Worm (Caenorhabditis elegans) whole organism, young adult: Measurements from ENCODE around the gene C30F2.4.
"Not testable (repeated sequence)": the region's sequence is repeated elsewhere in the genome, so short reads cannot be mapped to it uniquely, and the experiment has no call there.

Experiments used
- B0261.1 ChIP-seq: sonication (generic microtip); optimal IDR thresholded peaks from 2 replicates; lab custom pipeline; 2016; ENCODE audit warnings: mild to moderate bottlenecking, missing genetic modification characterization, moderate library complexity, missing compliant biosample characterization
- C06A6.2 ChIP-seq: fragments of 200-800 bp; sonication (Bioruptor generic); conservative IDR thresholded peaks from 2 replicates; pipeline ENCODE4 v1.3.6; 2022; ENCODE audit warnings: missing genetic modification characterization, missing compliant biosample characterization
- D2030.7 ChIP-seq: fragments of 200-800 bp; sonication (Bioruptor generic); IDR thresholded peaks from 2 replicates; pipeline ENCODE4 v1.3.6; 2022; ENCODE audit warnings: missing genetic modification reagents, missing genetic modification characterization, missing compliant biosample characterization
- F37B4.10 ChIP-seq: fragments of 200-800 bp; sonication (Bioruptor generic); IDR thresholded peaks from 2 replicates; pipeline ENCODE4 v1.3.6; 2022; ENCODE audit warnings: missing genetic modification characterization, missing compliant biosample characterization
- F57C9.4 ChIP-seq: sonication (generic microtip); optimal IDR thresholded peaks from 2 replicates; lab custom pipeline; 2017; ENCODE audit warnings: mild to moderate bottlenecking, missing genetic modification characterization, missing compliant biosample characterization
- T26A5.8 ChIP-seq: sonication (generic microtip); optimal IDR thresholded peaks from 2 replicates; lab custom pipeline; 2016; ENCODE audit warnings: missing genetic modification characterization, missing compliant biosample characterization
- Y56A3A.18 ChIP-seq: fragments of 200-800 bp; sonication (Bioruptor generic); IDR thresholded peaks from 2 replicates; pipeline ENCODE4 v1.3.6; 2022; ENCODE audit warnings: missing genetic modification reagents, missing genetic modification characterization, missing compliant biosample characterization
- Y67H2A.10 ChIP-seq: fragments of 200-800 bp; sonication (Bioruptor generic); conservative IDR thresholded peaks from 2 replicates; pipeline ENCODE4 v1.3.6; 2022; ENCODE audit warnings: missing genetic modification reagents, missing genetic modification characterization, missing compliant biosample characterization
- Y79H2A.3 ChIP-seq: fragments of 200-800 bp; sonication (Bioruptor generic); conservative IDR thresholded peaks from 2 replicates; pipeline ENCODE4 v1.3.6; 2022; ENCODE audit warnings: missing genetic modification reagents, missing genetic modification characterization, missing compliant biosample characterization
- Y95B8A.8 ChIP-seq: fragments of 200-800 bp; sonication (Bioruptor generic); IDR thresholded peaks from 2 replicates; pipeline ENCODE4 v1.3.6; 2022; ENCODE audit warnings: missing genetic modification reagents, missing genetic modification characterization, missing compliant biosample characterization
- aptf-2 ChIP-seq: fragments of 200-800 bp; sonication (Bioruptor generic); conservative IDR thresholded peaks from 2 replicates; pipeline ENCODE4 v1.3.6; 2022; ENCODE audit warnings: missing genetic modification reagents, missing genetic modification characterization, missing compliant biosample characterization
- athp-1 ChIP-seq: sonication (generic microtip); optimal IDR thresholded peaks from 2 replicates; lab custom pipeline; 2017; ENCODE audit warnings: mild to moderate bottlenecking, missing genetic modification characterization, missing compliant biosample characterization
- attf-5 ChIP-seq: fragments of 200-800 bp; sonication (Bioruptor generic); optimal IDR thresholded peaks from 2 replicates; lab custom pipeline; 2018; ENCODE audit warnings: mild to moderate bottlenecking, missing genetic modification characterization, missing compliant biosample characterization
- attf-6 ChIP-seq: fragments of 200-800 bp; sonication (Bioruptor generic); IDR thresholded peaks from 2 replicates; pipeline ENCODE4 v1.3.6; 2022; ENCODE audit warnings: missing genetic modification reagents, missing genetic modification characterization, missing compliant biosample characterization
- bed-2 ChIP-seq: fragments of 200-800 bp; sonication (Bioruptor generic); IDR thresholded peaks from 2 replicates; pipeline ENCODE4 v1.3.6; 2022; ENCODE audit warnings: missing genetic modification reagents, missing genetic modification characterization, missing compliant biosample characterization
- cebp-2 ChIP-seq: fragments of 200-800 bp; sonication (Bioruptor generic); IDR thresholded peaks from 2 replicates; pipeline ENCODE4 v1.3.6; 2022; ENCODE audit warnings: missing genetic modification characterization, missing compliant biosample characterization
- ceh-100 ChIP-seq: fragments of 200-800 bp; sonication (Bioruptor generic); IDR thresholded peaks from 2 replicates; pipeline ENCODE4 v1.3.6; 2022; ENCODE audit warnings: missing genetic modification reagents, missing genetic modification characterization, missing compliant biosample characterization
- ceh-40 ChIP-seq: fragments of 200-800 bp; sonication (Bioruptor generic); IDR thresholded peaks from 2 replicates; pipeline ENCODE4 v1.3.6; 2022; ENCODE audit warnings: missing genetic modification characterization, missing compliant biosample characterization
- ceh-58 ChIP-seq: fragments of 200-800 bp; sonication (Bioruptor generic); IDR thresholded peaks from 2 replicates; pipeline ENCODE4 v1.3.6; 2022; ENCODE audit warnings: missing genetic modification characterization, missing compliant biosample characterization
- ceh-79 ChIP-seq: sonication (generic microtip); optimal IDR thresholded peaks from 2 replicates; lab custom pipeline; 2017; ENCODE audit warnings: mild to moderate bottlenecking, missing genetic modification characterization, missing compliant biosample characterization
- dox-1 ChIP-seq: fragments of 200-800 bp; sonication (Bioruptor generic); IDR thresholded peaks from 2 replicates; pipeline ENCODE4 v1.3.6; 2022; ENCODE audit warnings: missing genetic modification reagents, missing genetic modification characterization, missing compliant biosample characterization
- lag-1 ChIP-seq: fragments of 200-800 bp; sonication (Bioruptor generic); IDR thresholded peaks from 2 replicates; pipeline ENCODE4 v1.3.6; 2022; ENCODE audit warnings: missing genetic modification reagents, missing genetic modification characterization, missing compliant biosample characterization
- lin-26 ChIP-seq: fragments of 200-800 bp; sonication (Bioruptor generic); IDR thresholded peaks from 2 replicates; pipeline ENCODE4 v1.3.6; 2022; ENCODE audit warnings: missing genetic modification reagents, missing genetic modification characterization, missing compliant biosample characterization
- lin-35 ChIP-seq, 3 experiments: fragments of 150-350 bp in 2 of 3; sonication (generic microtip) in 1 of 3; optimal IDR thresholded peaks; 2 replicates each; lab custom pipeline; 2014 to 2018; ENCODE audit warnings: missing biosample characterization in 3 of 3, missing genetic modification characterization in 3 of 3, missing genetic modification reagents in 3 of 3
- lin-40 ChIP-seq: sonication (generic microtip); optimal IDR thresholded peaks from 2 replicates; lab custom pipeline; 2016; ENCODE audit warnings: missing genetic modification characterization, mild to moderate bottlenecking, missing compliant biosample characterization, missing genotype, missing genetic modification reagents
- lir-1 ChIP-seq: fragments of 200-800 bp; sonication (Bioruptor generic); conservative IDR thresholded peaks from 2 replicates; pipeline ENCODE4 v1.3.6; 2022; ENCODE audit warnings: missing genetic modification reagents, missing genetic modification characterization, missing compliant biosample characterization
- lsy-27 ChIP-seq: sonication (generic microtip); optimal IDR thresholded peaks from 2 replicates; lab custom pipeline; 2017; ENCODE audit warnings: missing genetic modification characterization, mild to moderate bottlenecking, missing compliant biosample characterization, antibody characterized with exemption, missing genotype, borderline replicate concordance; ENCODE audit not compliant: insufficient read depth
- madf-6 ChIP-seq: fragments of 200-800 bp; sonication (Bioruptor generic); IDR thresholded peaks from 2 replicates; pipeline ENCODE4 v1.3.6; 2022; ENCODE audit warnings: missing genetic modification reagents, missing genetic modification characterization, missing compliant biosample characterization
- nhr-90 ChIP-seq: sonication (generic microtip); optimal IDR thresholded peaks from 2 replicates; lab custom pipeline; 2016; ENCODE audit warnings: missing genotype, mild to moderate bottlenecking, missing genetic modification characterization, missing compliant biosample characterization
- snpc-3.4 ChIP-seq: sonication (generic microtip); optimal IDR thresholded peaks from 2 replicates; lab custom pipeline; 2017; ENCODE audit warnings: missing genetic modification characterization, mild to moderate bottlenecking, missing compliant biosample characterization, antibody characterized with exemption, moderate library complexity, missing genotype, missing genetic modification reagents
- snpc-4 ChIP-seq, 5 experiments: fragments of 150-350 bp in 1 of 5; sonication (generic microtip) in 4 of 5; optimal IDR thresholded peaks; 2 replicates each; lab custom pipeline; 2014 to 2018; ENCODE audit warnings: missing genetic modification characterization in 5 of 5, missing biosample characterization in 3 of 5, antibody characterized with exemption in 2 of 5, mild to moderate bottlenecking in 2 of 5, missing compliant biosample characterization in 2 of 5, missing genotype in 2 of 5, moderate library complexity in 2 of 5, missing genetic modification reagents in 1 of 5
- somi-1 ChIP-seq: fragments of 200-800 bp; sonication (Bioruptor generic); optimal IDR thresholded peaks from 2 replicates; lab custom pipeline; 2018; ENCODE audit warnings: mild to moderate bottlenecking, missing genetic modification characterization, missing compliant biosample characterization
- unc-130 ChIP-seq: sonication (generic microtip); optimal IDR thresholded peaks from 2 replicates; lab custom pipeline; 2016; ENCODE audit warnings: missing genetic modification reagents, missing genetic modification characterization, missing compliant biosample characterization
- xnd-1 ChIP-seq: sonication (generic microtip); optimal IDR thresholded peaks from 2 replicates; lab custom pipeline; 2016; ENCODE audit warnings: missing genotype, missing genetic modification reagents, missing genetic modification characterization, missing compliant biosample characterization
- zim-3 ChIP-seq: sonication (generic microtip); optimal IDR thresholded peaks from 2 replicates; lab custom pipeline; 2017; ENCODE audit warnings: mild to moderate bottlenecking, missing genetic modification characterization, moderate library complexity, missing compliant biosample characterization
- ztf-3 ChIP-seq: fragments of 200-800 bp; sonication (Bioruptor generic); optimal IDR thresholded peaks from 2 replicates; lab custom pipeline; 2018; ENCODE audit warnings: mild to moderate bottlenecking, missing genetic modification characterization, missing compliant biosample characterization
- ztf-6 ChIP-seq: fragments of 200-800 bp; sonication (Bioruptor generic); IDR thresholded peaks from 2 replicates; pipeline ENCODE4 v1.3.6; 2022; ENCODE audit warnings: missing genetic modification reagents, missing genetic modification characterization, missing compliant biosample characterization

Gene C30F2.4

ce11 chrX:16078695-16079094 is 2.3 kb upstream of the C30F2.4 start:
- TF ChIP-seq ceh-58 (GFP tag; lab: Robert Waterston, UW) = no peak
- no peak for TF ChIP-seq snpc-4 (GFP tag; optimal IDR thresholded peaks at IDR 0.05; lab: Kevin White, UChicago)
- peak in 1 of 4 experiments; percentile 59 for TF ChIP-seq snpc-4 (tag; optimal IDR thresholded peaks at IDR 0.05; lab: Kevin White, UChicago)
- no peak for TF ChIP-seq zim-3
- no peak for TF ChIP-seq attf-6

- TF ChIP-seq Y95B8A.8 (GFP tag; lab: Robert Waterston, UW) = no peak
- no peak for TF ChIP-seq ceh-79 (tag; lab: Kevin White, UChicago)
- no peak for TF ChIP-seq F37B4.10 (GFP tag; lab: Robert Waterston, UW)
- TF ChIP-seq madf-6 (GFP tag; lab: Robert Waterston, UW) = no peak
- TF ChIP-seq T26A5.8 (tag; lab: Kevin White, UChicago) = no peak
- TF ChIP-seq Y56A3A.18 (GFP tag; lab: Robert Waterston, UW) = no peak
- no peak for TF ChIP-seq nhr-90 (tag; lab: Kevin White, UChicago)
- no peak for TF ChIP-seq xnd-1 (tag; lab: Kevin White, UChicago)
- TF ChIP-seq lin-35 (GFP tag; optimal IDR thresholded peaks at IDR 0.05; lab: Kevin White, UChicago) = no peak
- TF ChIP-seq ztf-6 (GFP tag; lab: Robert Waterston, UW) = no peak
Observed at ce11 chrX:16072595-16072994, 3.8 kb downstream of the C30F2.4 start, which contains the start of gene col-187. Gene col-187, plus strand, starts transcription at chrX:16072895.

ce11 chrX:16067984-16068383 is 8.4 kb downstream of the C30F2.4 start:
- TF ChIP-seq ceh-40 (GFP tag; lab: Robert Waterston, UW) (no peak), snpc-3.4 (tag; lab: Kevin White, UChicago) (no peak), lag-1 (no peak), Y67H2A.10 (no peak), lin-40 (tag; lab: Kevin White, UChicago) (no peak), bed-2 (GFP tag; lab: Robert Waterston, UW) (no peak), somi-1 (GFP tag; lab: Kevin White, UChicago) (no peak), ztf-3 (GFP tag; lab: Kevin White, UChicago) (no peak)

ce11 chrX:16062385-16062784 is 14.0 kb downstream of the C30F2.4 start, which contains the start of gene T27A8.3:
Gene T27A8.3, plus strand, starts transcription at chrX:16062685.
- not testable (repeated sequence) for TF ChIP-seq D2030.7 (GFP tag; lab: Robert Waterston, UW); attf-6; lsy-27 (tag; lab: Kevin White, UChicago)

- no peak for TF ChIP-seq lir-1 (GFP tag; lab: Robert Waterston, UW)
- no peak for TF ChIP-seq F57C9.4
- no peak for TF ChIP-seq Y79H2A.3
- no peak for TF ChIP-seq dox-1 (GFP tag; lab: Robert Waterston, UW)
- TF ChIP-seq attf-5 (GFP tag; lab: Kevin White, UChicago) = no peak
- no peak for TF ChIP-seq lin-26 (GFP tag; lab: Robert Waterston, UW)
- TF ChIP-seq Y67H2A.10 = no peak
- TF ChIP-seq unc-130 (GFP tag; lab: Kevin White, UChicago) = no peak
- TF ChIP-seq ceh-100 (GFP tag; lab: Robert Waterston, UW) = no peak
- TF ChIP-seq aptf-2 (GFP tag; lab: Robert Waterston, UW) = no peak
- TF ChIP-seq B0261.1 = no peak
- TF ChIP-seq athp-1 (tag; lab: Kevin White, UChicago) = no peak
- no peak for TF ChIP-seq C06A6.2 (GFP tag; lab: Robert Waterston, UW)
- TF ChIP-seq cebp-2 (GFP tag; lab: Robert Waterston, UW) = no peak
- TF ChIP-seq, all 124 proteins: peak for 0
Observed at ce11 chrX:16058845-16059244, 17.5 kb downstream of the C30F2.4 start, which contains the start of gene T27A8.2. Gene T27A8.2, minus strand, starts transcription at chrX:16058945.
